Fruit fly (Drosophila melanogaster) whole organism, embryonic: ENCODE data around the gene Sam-S.

ENCODE experiments used
- Asciz ChIP-seq: fragments of 200-800 bp; sonication (Bioruptor generic); optimal IDR thresholded peaks from 2 replicates; lab custom pipeline; 2017; ENCODE audit warnings: missing biosample characterization, mild to moderate bottlenecking, missing genetic modification characterization, missing genetic modification reagents
- CG10267 ChIP-seq: fragments of 200-800 bp; sonication (Bioruptor generic); optimal IDR thresholded peaks from 2 replicates; lab custom pipeline; 2018; ENCODE audit warnings: missing biosample characterization, mild to moderate bottlenecking, missing genetic modification characterization, moderate library complexity
- CG10321 ChIP-seq: fragments of 200-800 bp; sonication (Bioruptor generic); IDR thresholded peaks from 2 replicates; pipeline ENCODE4 v1.3.6; 2022; ENCODE audit warnings: missing biosample characterization, missing genetic modification characterization
- CG11723 ChIP-seq: fragments of 200-800 bp; sonication (Bioruptor generic); optimal IDR thresholded peaks from 2 replicates; lab custom pipeline; 2017; ENCODE audit warnings: missing biosample characterization, mild to moderate bottlenecking, missing genetic modification characterization
- CG12769 ChIP-seq: fragments of 200-800 bp; sonication (Bioruptor generic); optimal IDR thresholded peaks from 2 replicates; lab custom pipeline; 2019; ENCODE audit warnings: missing biosample characterization, mild to moderate bottlenecking, missing genetic modification characterization, moderate library complexity
- CG14050 ChIP-seq: fragments of 200-800 bp; sonication (Bioruptor generic); IDR thresholded peaks from 3 replicates; pipeline ENCODE4 v1.3.6; 2022; ENCODE audit warnings: missing biosample characterization, missing genetic modification characterization
- CG14860 ChIP-seq: fragments of 200-800 bp; sonication (Bioruptor generic); IDR thresholded peaks from 3 replicates; pipeline ENCODE4 v1.3.6; 2022; ENCODE audit warnings: missing biosample characterization, missing genetic modification characterization; ENCODE audit not compliant: partially characterized antibody
- CG1529 ChIP-seq: fragments of 200-800 bp; sonication (Bioruptor generic); optimal IDR thresholded peaks from 3 replicates; lab custom pipeline; 2018; ENCODE audit warnings: missing biosample characterization, missing genetic modification characterization
- CG15514 ChIP-seq: fragments of 200-800 bp; sonication (Bioruptor generic); optimal IDR thresholded peaks from 3 replicates; lab custom pipeline; 2017; ENCODE audit warnings: missing biosample characterization, missing genetic modification characterization, mild to moderate bottlenecking, moderate library complexity, missing genetic modification reagents
- CG2199 ChIP-seq: fragments of 200-800 bp; sonication (Bioruptor generic); IDR thresholded peaks from 3 replicates; pipeline ENCODE4 v1.3.6; 2022; ENCODE audit warnings: missing biosample characterization, missing genetic modification characterization
- CG2875 ChIP-seq: fragments of 200-800 bp; sonication (Bioruptor generic); optimal IDR thresholded peaks from 2 replicates; lab custom pipeline; 2017; ENCODE audit warnings: missing biosample characterization, mild to moderate bottlenecking, missing genetic modification characterization, missing genetic modification reagents
- CG32767 ChIP-seq: fragments of 200-800 bp; sonication (Bioruptor generic); IDR thresholded peaks from 2 replicates; pipeline ENCODE4 v1.3.6; 2022; ENCODE audit warnings: missing biosample characterization, missing genetic modification characterization
- CG4617 ChIP-seq: fragments of 200-800 bp; sonication (Bioruptor generic); optimal IDR thresholded peaks from 3 replicates; lab custom pipeline; 2016; ENCODE audit warnings: missing biosample characterization, missing genetic modification characterization, borderline replicate concordance
- CG6765 ChIP-seq: fragments of 200-800 bp; sonication (Bioruptor generic); optimal IDR thresholded peaks from 3 replicates; lab custom pipeline; 2017; ENCODE audit warnings: missing biosample characterization, mild to moderate bottlenecking, missing genetic modification characterization
- CG6854 ChIP-seq: fragments of 200-800 bp; sonication (Bioruptor generic); optimal IDR thresholded peaks from 3 replicates; lab custom pipeline; 2017; ENCODE audit warnings: missing biosample characterization, mild to moderate bottlenecking, missing genetic modification characterization
- CG8765 ChIP-seq: fragments of 200-800 bp; sonication (Bioruptor generic); IDR thresholded peaks from 2 replicates; pipeline ENCODE4 v1.3.6; 2022; ENCODE audit warnings: missing biosample characterization, missing genetic modification characterization
- D ChIP-seq, 2 experiments: fragments of 200-800 bp in 1 of 2; fragments of >200 bp in 1 of 2; sonication (Bioruptor generic) in 1 of 2; optimal IDR thresholded peaks; 2 replicates in 1 of 2; 3 replicates in 1 of 2; lab custom pipeline; 2017; ENCODE audit warnings: mild to moderate bottlenecking in 1 of 2, missing biosample characterization in 1 of 2, missing genetic modification characterization in 1 of 2, missing genetic modification reagents in 1 of 2
- Doc2 ChIP-seq: fragments of 200-800 bp; sonication (Bioruptor generic); IDR thresholded peaks from 2 replicates; pipeline ENCODE4 v1.3.6; 2022; ENCODE audit warnings: missing biosample characterization, missing genetic modification characterization
- Elba2 ChIP-seq: fragments of 200-800 bp; sonication (Bioruptor generic); optimal IDR thresholded peaks from 3 replicates; lab custom pipeline; 2016; ENCODE audit warnings: missing biosample characterization, missing genetic modification characterization
- Ets97D ChIP-seq: fragments of 200-800 bp; sonication (Bioruptor generic); optimal IDR thresholded peaks from 3 replicates; lab custom pipeline; 2016; ENCODE audit warnings: missing biosample characterization, missing genetic modification characterization
- Fer3 ChIP-seq: fragments of 200-800 bp; sonication (Bioruptor generic); optimal IDR thresholded peaks from 2 replicates; lab custom pipeline; 2018; ENCODE audit warnings: missing biosample characterization, mild to moderate bottlenecking, missing genetic modification characterization, moderate library complexity
- Gug ChIP-seq: fragments of 200-800 bp; sonication (Bioruptor generic); IDR thresholded peaks from 4 replicates; pipeline ENCODE4 v1.3.6; 2022; ENCODE audit warnings: missing biosample characterization, missing genetic modification characterization
- HLH54F ChIP-seq: fragments of 200-800 bp; sonication (Bioruptor generic); optimal IDR thresholded peaks from 3 replicates; lab custom pipeline; 2016; ENCODE audit warnings: missing biosample characterization, missing genetic modification characterization
- Hmx ChIP-seq: fragments of 200-800 bp; sonication (Bioruptor generic); optimal IDR thresholded peaks from 2 replicates; lab custom pipeline; 2016; ENCODE audit warnings: missing biosample characterization, missing genetic modification characterization
- Hr3 ChIP-seq: fragments of 200-800 bp; sonication (Bioruptor generic); optimal IDR thresholded peaks from 3 replicates; lab custom pipeline; 2016; ENCODE audit warnings: missing biosample characterization, missing genetic modification characterization
- Hr39 ChIP-seq: fragments of >200 bp; optimal IDR thresholded peaks from 2 replicates; lab custom pipeline; 2017
- Hr51 ChIP-seq, 2 experiments: fragments of 200-800 bp; sonication (Bioruptor generic); optimal IDR thresholded peaks; 2 replicates in 1 of 2; 3 replicates in 1 of 2; lab custom pipeline; 2016 to 2018; ENCODE audit warnings: missing biosample characterization in 2 of 2, missing genetic modification characterization in 2 of 2, mild to moderate bottlenecking in 1 of 2, moderate library complexity in 1 of 2
- Lpt ChIP-seq: fragments of >200 bp; optimal IDR thresholded peaks from 2 replicates; lab custom pipeline; 2018; ENCODE audit warnings: missing biosample characterization, missing genetic modification characterization
- Neu2 ChIP-seq: fragments of 200-800 bp; sonication (Bioruptor generic); optimal IDR thresholded peaks from 3 replicates; lab custom pipeline; 2016; ENCODE audit warnings: missing biosample characterization, missing genetic modification characterization, borderline replicate concordance
- Poxn ChIP-seq: fragments of 200-800 bp; sonication (Bioruptor generic); IDR thresholded peaks from 2 replicates; pipeline ENCODE4 v1.3.6; 2022; ENCODE audit warnings: missing biosample characterization, missing genetic modification characterization
- Rx ChIP-seq: fragments of 200-800 bp; sonication (Bioruptor generic); IDR thresholded peaks from 2 replicates; pipeline ENCODE4 v1.3.6; 2022; ENCODE audit warnings: missing biosample characterization, missing genetic modification characterization
- Xbp1 ChIP-seq: fragments of 200-800 bp; sonication (Bioruptor generic); optimal IDR thresholded peaks from 3 replicates; lab custom pipeline; 2016; ENCODE audit warnings: missing biosample characterization, mild to moderate bottlenecking, missing genetic modification characterization
- Xrp1 ChIP-seq: fragments of 200-800 bp; sonication (Bioruptor generic); IDR thresholded peaks from 2 replicates; pipeline ENCODE4 v1.3.6; 2022; ENCODE audit warnings: missing biosample characterization, missing genetic modification characterization
- bab2 ChIP-seq: fragments of 200-800 bp; sonication (Bioruptor generic); optimal IDR thresholded peaks from 2 replicates; lab custom pipeline; 2016; ENCODE audit warnings: missing biosample characterization, missing genetic modification characterization
- bowl ChIP-seq: fragments of 200-800 bp; sonication (Bioruptor generic); IDR thresholded peaks from 2 replicates; pipeline ENCODE4 v1.3.6; 2022; ENCODE audit warnings: missing biosample characterization, missing genetic modification characterization
- bsh ChIP-seq, 2 experiments: fragments of 200-800 bp; sonication (Bioruptor generic); optimal IDR thresholded peaks; 2 replicates each; lab custom pipeline; 2017 to 2018; ENCODE audit warnings: mild to moderate bottlenecking in 2 of 2, missing biosample characterization in 2 of 2, missing genetic modification characterization in 2 of 2, moderate library complexity in 1 of 2
- caup ChIP-seq: fragments of 200-800 bp; sonication (Bioruptor generic); optimal IDR thresholded peaks from 3 replicates; lab custom pipeline; 2017; ENCODE audit warnings: missing biosample characterization, mild to moderate bottlenecking, missing genetic modification characterization, moderate library complexity; ENCODE audit not compliant: severe bottlenecking
- disco-r ChIP-seq: fragments of 200-800 bp; sonication (Bioruptor generic); optimal IDR thresholded peaks from 2 replicates; lab custom pipeline; 2016; ENCODE audit warnings: missing biosample characterization, missing genetic modification characterization
- fd64A ChIP-seq: fragments of 200-800 bp; sonication (Bioruptor generic); optimal IDR thresholded peaks from 3 replicates; lab custom pipeline; 2018; ENCODE audit warnings: missing biosample characterization, mild to moderate bottlenecking, missing genetic modification characterization
- fru ChIP-seq: fragments of >200 bp; optimal IDR thresholded peaks from 2 replicates; lab custom pipeline; 2017
- her ChIP-seq: fragments of 200-800 bp; sonication (Bioruptor generic); optimal IDR thresholded peaks from 2 replicates; lab custom pipeline; 2016; ENCODE audit warnings: missing biosample characterization, missing genetic modification characterization
- insv ChIP-seq, 2 experiments: fragments of 200-800 bp; sonication (Bioruptor generic); optimal IDR thresholded peaks; 3 replicates each; lab custom pipeline; 2016 to 2018; ENCODE audit warnings: missing biosample characterization in 2 of 2, missing genetic modification characterization in 2 of 2
- p53 ChIP-seq: fragments of 200-800 bp; sonication (Bioruptor generic); optimal IDR thresholded peaks from 2 replicates; lab custom pipeline; 2016; ENCODE audit warnings: missing biosample characterization, missing genetic modification characterization
- pros ChIP-seq: fragments of 200-800 bp; sonication (Bioruptor generic); optimal IDR thresholded peaks from 3 replicates; lab custom pipeline; 2019; ENCODE audit warnings: missing biosample characterization, mild to moderate bottlenecking, missing genetic modification characterization, moderate library complexity
- ranshi ChIP-seq: fragments of 200-800 bp; sonication (Bioruptor generic); IDR thresholded peaks from 2 replicates; pipeline ENCODE4 v1.3.6; 2022; ENCODE audit warnings: missing biosample characterization, missing genetic modification characterization
- scrt ChIP-seq: fragments of 200-800 bp; sonication (Bioruptor generic); optimal IDR thresholded peaks from 2 replicates; lab custom pipeline; 2018; ENCODE audit warnings: missing biosample characterization, mild to moderate bottlenecking, missing genetic modification characterization, moderate library complexity
- sd ChIP-seq: fragments of 200-800 bp; sonication (Bioruptor generic); optimal IDR thresholded peaks from 3 replicates; lab custom pipeline; 2018; ENCODE audit warnings: missing biosample characterization, mild to moderate bottlenecking, missing genetic modification characterization, moderate library complexity
- slou ChIP-seq: fragments of 200-800 bp; sonication (Bioruptor generic); optimal IDR thresholded peaks from 3 replicates; lab custom pipeline; 2016; ENCODE audit warnings: missing biosample characterization, missing genetic modification characterization
- slp2 ChIP-seq: fragments of 200-800 bp; sonication (Bioruptor generic); optimal IDR thresholded peaks from 2 replicates; lab custom pipeline; 2016; ENCODE audit warnings: missing biosample characterization, missing genetic modification characterization
- tll ChIP-seq, 2 experiments: fragments of 200-800 bp in 1 of 2; fragments of >200 bp in 1 of 2; sonication (Bioruptor generic) in 1 of 2; optimal IDR thresholded peaks; 2 replicates each; lab custom pipeline; 2017 to 2019; ENCODE audit warnings: missing biosample characterization in 2 of 2, missing genetic modification characterization in 2 of 2, mild to moderate bottlenecking in 1 of 2, moderate library complexity in 1 of 2
- zf30C ChIP-seq: fragments of 200-800 bp; sonication (Bioruptor generic); optimal IDR thresholded peaks from 3 replicates; lab custom pipeline; 2018; ENCODE audit warnings: missing biosample characterization, mild to moderate bottlenecking, missing genetic modification characterization

The Sam-S gene

dm6 chr2L:81198-81597 is 25.5 kb upstream of the Sam-S start (continued):
- TF ChIP-seq bowl (GFP tag; lab: Robert Waterston, UW) (no peak), her (GFP tag; lab: Kevin White, UChicago) (no peak), insv (GFP tag; optimal IDR thresholded peaks at IDR 0.05; lab: Kevin White, UChicago) (peak in 1 of 2 experiments; percentile 5), bab2 (GFP tag; lab: Kevin White, UChicago) (no peak), CG32767 (GFP tag; lab: Robert Waterston, UW) (no peak), Asciz (peak; percentile 83), CG14050 (no peak), Gug (GFP tag; lab: Robert Waterston, UW) (no peak), tll (GFP tag; optimal IDR thresholded peaks at IDR 0.05; lab: Kevin White, UChicago) (no peak), CG10321 (GFP tag; lab: Robert Waterston, UW) (no peak), slou (GFP tag; lab: Kevin White, UChicago) (no peak), CG11723 (GFP tag; lab: Kevin White, UChicago) (peak; percentile 58), slp2 (GFP tag; lab: Kevin White, UChicago) (no peak), CG6765 (GFP tag; lab: Kevin White, UChicago) (peak; percentile 78), Hr39 (lab: Kevin White, UChicago) (no peak), CG10267 (tag; lab: Kevin White, UChicago) (no peak), CG1529 (GFP tag; lab: Kevin White, UChicago) (peak; percentile 55), Neu2 (no peak), CG8765 (GFP tag; lab: Robert Waterston, UW) (no peak), CG14860 (GFP tag; lab: Robert Waterston, UW) (no peak), Rx (GFP tag; lab: Robert Waterston, UW) (no peak), D (optimal IDR thresholded peaks at IDR 0.05; lab: Kevin White, UChicago) (no peak), D (GFP tag; optimal IDR thresholded peaks at IDR 0.05; lab: Kevin White, UChicago) (peak; percentile 30), Fer3 (tag; lab: Kevin White, UChicago) (peak; percentile 45), bsh (GFP tag; optimal IDR thresholded peaks at IDR 0.05; lab: Kevin White, UChicago) (peak in 1 of 2 experiments; percentile 32), CG4617 (GFP tag; lab: Kevin White, UChicago) (no peak), sd (tag; lab: Kevin White, UChicago) (peak; percentile 25), caup (GFP tag; lab: Kevin White, UChicago) (peak; percentile 72), Doc2 (no peak), Hr51 (GFP tag; optimal IDR thresholded peaks at IDR 0.05; lab: Kevin White, UChicago) (peak in 1 of 2 experiments; percentile 10), ranshi (GFP tag; lab: Robert Waterston, UW) (no peak), Xrp1 (peak; percentile 55), fru (lab: Kevin White, UChicago) (no peak), CG15514 (peak; percentile 62), pros (no peak), CG2199 (GFP tag; lab: Robert Waterston, UW) (no peak), CG6854 (GFP tag; lab: Kevin White, UChicago) (peak; percentile 62), Ets97D (GFP tag; lab: Kevin White, UChicago) (no peak), HLH54F (GFP tag; lab: Kevin White, UChicago) (no peak), Elba2 (no peak), fd64A (GFP tag; lab: Kevin White, UChicago) (peak; percentile 76), Xbp1 (GFP tag; lab: Kevin White, UChicago) (no peak), p53 (GFP tag; lab: Kevin White, UChicago) (no peak), CG12769 (tag; lab: Kevin White, UChicago) (peak; percentile 35), CG2875 (GFP tag; lab: Kevin White, UChicago) (peak; percentile 66), disco-r (GFP tag; lab: Kevin White, UChicago) (no peak), zf30C (no peak), Lpt (GFP tag; lab: Kevin White, UChicago) (no peak), Hmx (no peak), Poxn (no peak), Hr3 (GFP tag; lab: Kevin White, UChicago) (no peak), scrt (peak; percentile 37)
